Fruit fly (Drosophila melanogaster) whole organism, pupa: ENCODE data around the gene CG3603.

Experiments
- CG12605 ChIP-seq: fragments of 200-800 bp; sonication (Bioruptor generic); IDR thresholded peaks from 2 replicates; pipeline ENCODE4 v1.3.6; 2022; ENCODE audit warnings: missing biosample characterization, missing genetic modification characterization
- CG14655 ChIP-seq: fragments of 200-800 bp; sonication (Bioruptor generic); optimal IDR thresholded peaks from 3 replicates; lab custom pipeline; 2017; ENCODE audit warnings: mild to moderate bottlenecking, missing biosample characterization, missing genetic modification reagents, missing genetic modification characterization
- CG15710 ChIP-seq: fragments of 200-800 bp; sonication (Bioruptor generic); optimal IDR thresholded peaks from 2 replicates; lab custom pipeline; 2018; ENCODE audit warnings: missing biosample characterization, mild to moderate bottlenecking, missing genetic modification characterization, moderate library complexity
- CG17806 ChIP-seq: fragments of 200-800 bp; sonication (Bioruptor generic); optimal IDR thresholded peaks from 2 replicates; lab custom pipeline; 2018; ENCODE audit warnings: missing biosample characterization, mild to moderate bottlenecking, missing genetic modification characterization, moderate library complexity
- CG32121 ChIP-seq: fragments of 200-800 bp; sonication (Bioruptor generic); IDR thresholded peaks from 2 replicates; pipeline ENCODE4 v1.3.6; 2022; ENCODE audit warnings: missing biosample characterization, missing genetic modification characterization
- CG4496 ChIP-seq: fragments of 200-800 bp; sonication (Bioruptor generic); IDR thresholded peaks from 3 replicates; pipeline ENCODE4 v1.3.6; 2022; ENCODE audit warnings: missing biosample characterization, missing genetic modification characterization
- CG8159 ChIP-seq: fragments of 200-800 bp; sonication (Bioruptor generic); optimal IDR thresholded peaks from 3 replicates; lab custom pipeline; 2018; ENCODE audit warnings: missing biosample characterization, mild to moderate bottlenecking, missing genetic modification characterization, moderate library complexity
- CG8301 ChIP-seq: fragments of 200-800 bp; sonication (Bioruptor generic); optimal IDR thresholded peaks from 2 replicates; lab custom pipeline; 2018; ENCODE audit warnings: missing biosample characterization, mild to moderate bottlenecking, missing genetic modification characterization
- D1 ChIP-seq: fragments of 200-800 bp; sonication (Bioruptor generic); optimal IDR thresholded peaks from 2 replicates; lab custom pipeline; 2018; ENCODE audit warnings: missing biosample characterization, mild to moderate bottlenecking, missing genetic modification characterization, moderate library complexity
- EcR ChIP-seq: fragments of 200-800 bp; sonication (Bioruptor generic); optimal IDR thresholded peaks from 3 replicates; lab custom pipeline; 2019; ENCODE audit warnings: missing biosample characterization, missing genetic modification characterization, mild to moderate bottlenecking, moderate library complexity, missing genetic modification reagents
- Ets98B ChIP-seq: fragments of 200-800 bp; sonication (Bioruptor generic); IDR thresholded peaks from 2 replicates; pipeline ENCODE4 v1.3.6; 2022; ENCODE audit warnings: missing biosample characterization, missing genetic modification characterization
- Pif1A ChIP-seq: fragments of 200-800 bp; sonication (Bioruptor generic); optimal IDR thresholded peaks from 3 replicates; lab custom pipeline; 2016; ENCODE audit warnings: missing biosample characterization, missing genetic modification characterization
- Pif1B ChIP-seq: fragments of 200-800 bp; sonication (Bioruptor generic); optimal IDR thresholded peaks from 3 replicates; lab custom pipeline; 2016; ENCODE audit warnings: missing biosample characterization, missing genetic modification characterization
- fd96Ca ChIP-seq: fragments of 200-800 bp; sonication (Bioruptor generic); IDR thresholded peaks from 3 replicates; pipeline ENCODE4 v1.3.6; 2022; ENCODE audit warnings: missing biosample characterization, missing genetic modification characterization
- rn ChIP-seq: fragments of 200-800 bp; sonication (Bioruptor generic); IDR thresholded peaks from 2 replicates; pipeline ENCODE4 v1.3.6; 2022; ENCODE audit warnings: missing biosample characterization, missing genetic modification characterization

Gene CG3603

dm6 chrX:2993098-2993773 lies 45.4 kb downstream of the CG3603 start:
- no peak for TF ChIP-seq CG14655 (GFP tag; lab: Kevin White, UChicago)
- no peak for TF ChIP-seq rn (GFP tag; lab: Robert Waterston, UW)
- no peak for TF ChIP-seq CG15710
- no peak for TF ChIP-seq EcR (GFP tag; lab: Kevin White, UChicago)
- TF ChIP-seq CG12605 (GFP tag; lab: Robert Waterston, UW): peak; percentile 67
- no peak for TF ChIP-seq CG8301 (tag; lab: Kevin White, UChicago)
- peak; percentile 10 for TF ChIP-seq Pif1A (GFP tag; lab: Kevin White, UChicago)
- TF ChIP-seq D1 (tag; lab: Kevin White, UChicago): no peak
- no peak for TF ChIP-seq CG17806 (tag; lab: Kevin White, UChicago)
- TF ChIP-seq Pif1B (GFP tag; lab: Kevin White, UChicago): peak; percentile 22
- peak; percentile 82 for TF ChIP-seq CG4496 (GFP tag; lab: Robert Waterston, UW)
- TF ChIP-seq CG8159 (tag; lab: Kevin White, UChicago): no peak
- TF ChIP-seq CG32121 (GFP tag; lab: Robert Waterston, UW): peak; percentile 79; the same call in 1 of the 2 replicates
- TF ChIP-seq Ets98B (GFP tag; lab: Robert Waterston, UW): peak; percentile 77
- peak; percentile 70 for TF ChIP-seq fd96Ca (GFP tag; lab: Robert Waterston, UW)
